Fruit fly (Drosophila melanogaster): ENCODE results near the gene CG42591.

DNA sequence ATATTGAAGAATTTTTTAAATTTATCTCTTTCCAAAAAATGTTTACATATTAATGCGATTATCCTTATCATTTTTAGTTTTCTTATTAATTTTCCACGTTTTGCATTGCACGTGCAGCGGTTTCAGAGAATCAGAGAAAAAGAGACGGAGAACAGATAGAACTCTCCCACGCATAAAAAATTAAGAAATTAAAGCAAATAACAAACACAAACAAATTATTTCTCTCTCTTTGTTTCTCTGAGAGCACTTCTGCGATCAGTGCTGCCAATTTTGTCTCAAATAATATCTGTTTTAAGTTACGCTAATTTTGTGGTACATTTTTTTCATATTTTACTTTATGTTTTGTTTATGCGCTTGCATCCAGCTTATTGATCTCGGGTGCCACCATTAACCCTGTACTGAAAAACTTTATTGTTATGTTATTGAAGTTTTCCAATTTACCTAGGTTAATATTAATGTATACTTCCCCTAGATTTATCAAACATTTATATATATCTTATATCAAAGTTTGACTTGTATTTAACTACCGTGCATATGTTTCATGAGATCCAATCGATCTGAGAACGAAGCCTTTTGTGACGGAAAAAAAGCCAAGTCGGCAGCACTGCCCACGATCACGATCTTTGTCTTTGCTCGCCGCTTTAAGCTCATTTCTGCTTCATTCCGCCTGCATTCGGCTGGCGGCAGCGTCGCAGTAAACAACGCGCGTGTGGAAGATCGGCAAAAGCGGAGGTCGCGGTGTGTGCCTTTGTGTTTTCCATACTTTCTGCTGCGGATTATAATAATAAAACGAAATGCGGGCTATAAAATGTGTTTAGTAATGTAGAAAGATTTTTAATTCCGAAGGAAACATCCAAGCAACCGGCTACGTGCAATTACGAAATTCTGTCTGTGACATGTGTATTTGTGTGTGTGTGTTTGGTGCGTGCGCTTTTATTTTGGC lies 6.3 kb downstream of the CG42591 start, which contains the start of gene Sarm:
- TF ChIP-seq fd96Ca (GFP tag; IDR thresholded peaks at IDR 0.05) (no peak), gl (tag; optimal IDR thresholded peaks at IDR 0.05) (no peak), EcR (GFP tag; optimal IDR thresholded peaks at IDR 0.05) (peak; percentile 47), CG10348 (GFP tag; IDR thresholded peaks at IDR 0.05) (no peak), Ets98B (GFP tag; IDR thresholded peaks at IDR 0.05) (no peak; the same call in none of the 2 replicates), CG8301 (tag; optimal IDR thresholded peaks at IDR 0.05) (peak; percentile 52), Snoo (tag; optimal IDR thresholded peaks at IDR 0.05) (peak; percentile 52), CG4496 (GFP tag; IDR thresholded peaks at IDR 0.05) (peak; percentile 52; the same call in 1 of the 3 replicates), CG34367 (tag; optimal IDR thresholded peaks at IDR 0.05) (peak; percentile 20), Pif1A (GFP tag; optimal IDR thresholded peaks at IDR 0.05) (no peak)

Data from whole organism, pupa.